Worm (Caenorhabditis elegans) whole organism, young adult: ENCODE data around the gene ZK1010.10.

Experiments
- B0019.2 ChIP-seq: fragments of 200-800 bp; sonication (Bioruptor generic); conservative IDR thresholded peaks from 2 replicates; pipeline ENCODE4 v1.3.6; 2022; ENCODE audit warnings: missing genetic modification reagents, missing genetic modification characterization, missing compliant biosample characterization
- F23B12.7 ChIP-seq: sonication (generic microtip); optimal IDR thresholded peaks from 2 replicates; lab custom pipeline; 2017; ENCODE audit warnings: missing genetic modification characterization, mild to moderate bottlenecking, missing compliant biosample characterization, antibody characterized with exemption, moderate library complexity; ENCODE audit not compliant: insufficient read depth
- ccch-3 ChIP-seq: fragments of 200-800 bp; sonication (Bioruptor generic); optimal IDR thresholded peaks from 2 replicates; lab custom pipeline; 2018; ENCODE audit warnings: mild to moderate bottlenecking, missing genetic modification characterization, missing compliant biosample characterization
- nhr-27 ChIP-seq: fragments of 200-800 bp; sonication (Bioruptor generic); optimal IDR thresholded peaks from 2 replicates; lab custom pipeline; 2018; ENCODE audit warnings: mild to moderate bottlenecking, missing genetic modification characterization, moderate library complexity, missing compliant biosample characterization
- nhr-80 ChIP-seq: sonication (generic microtip); optimal IDR thresholded peaks from 2 replicates; lab custom pipeline; 2016; ENCODE audit warnings: missing genetic modification characterization, missing compliant biosample characterization
- repo-1 ChIP-seq: sonication (generic microtip); optimal IDR thresholded peaks from 2 replicates; lab custom pipeline; 2017; ENCODE audit warnings: mild to moderate bottlenecking, missing genetic modification characterization, missing compliant biosample characterization
- snpc-1.3 ChIP-seq: sonication (generic microtip); optimal IDR thresholded peaks from 2 replicates; lab custom pipeline; 2017; ENCODE audit warnings: missing genetic modification characterization, mild to moderate bottlenecking, missing compliant biosample characterization, antibody characterized with exemption, moderate library complexity, missing genotype, missing genetic modification reagents; ENCODE audit not compliant: insufficient read depth
- somi-1 ChIP-seq: fragments of 200-800 bp; sonication (Bioruptor generic); optimal IDR thresholded peaks from 2 replicates; lab custom pipeline; 2018; ENCODE audit warnings: mild to moderate bottlenecking, missing genetic modification characterization, missing compliant biosample characterization
- sptf-2 ChIP-seq: fragments of 200-800 bp; sonication (Bioruptor generic); optimal IDR thresholded peaks from 2 replicates; lab custom pipeline; 2018; ENCODE audit warnings: mild to moderate bottlenecking, missing genetic modification characterization, missing compliant biosample characterization
- unc-130 ChIP-seq: sonication (generic microtip); optimal IDR thresholded peaks from 2 replicates; lab custom pipeline; 2016; ENCODE audit warnings: missing genetic modification reagents, missing genetic modification characterization, missing compliant biosample characterization
- ztf-26 ChIP-seq: sonication (generic microtip); optimal IDR thresholded peaks from 2 replicates; lab custom pipeline; 2017; ENCODE audit warnings: missing genetic modification characterization, missing compliant biosample characterization

- no peak for TF ChIP-seq repo-1 (tag; lab: Kevin White, UChicago)
- no peak for TF ChIP-seq ccch-3 (GFP tag; lab: Kevin White, UChicago)
- no peak for TF ChIP-seq nhr-80 (tag; lab: Kevin White, UChicago)
- no peak for TF ChIP-seq B0019.2
- no peak for TF ChIP-seq sptf-2 (GFP tag; lab: Kevin White, UChicago)
- TF ChIP-seq nhr-27 (tag; lab: Kevin White, UChicago): no peak
- no peak for TF ChIP-seq ztf-26 (tag; lab: Kevin White, UChicago)
- TF ChIP-seq somi-1 (GFP tag; lab: Kevin White, UChicago): no peak
- TF ChIP-seq snpc-1.3: no peak
- TF ChIP-seq unc-130 (GFP tag; lab: Kevin White, UChicago): no peak
- TF ChIP-seq F23B12.7 (tag; lab: Kevin White, UChicago): no peak
These were observed 37.6 kb downstream of the ZK1010.10 start, which contains the start of gene F54F12.2 for ce11 chrIII:13039739-13040138.
